Worm (Caenorhabditis elegans) whole organism, young adult: Measurements from ENCODE around the gene C04G2.10.

Source experiments
- B0019.2 ChIP-seq: fragments of 200-800 bp; sonication (Bioruptor generic); conservative IDR thresholded peaks from 2 replicates; pipeline ENCODE4 v1.3.6; 2022; ENCODE audit warnings: missing genetic modification reagents, missing genetic modification characterization, missing compliant biosample characterization
- B0261.1 ChIP-seq: sonication (generic microtip); optimal IDR thresholded peaks from 2 replicates; lab custom pipeline; 2016; ENCODE audit warnings: mild to moderate bottlenecking, missing genetic modification characterization, moderate library complexity, missing compliant biosample characterization
- B0336.3 ChIP-seq: fragments of 200-800 bp; sonication (Bioruptor generic); IDR thresholded peaks from 2 replicates; pipeline ENCODE4 v1.3.6; 2022; ENCODE audit warnings: missing genetic modification characterization, missing compliant biosample characterization
- C17E4.6 ChIP-seq: fragments of 200-800 bp; sonication (Bioruptor generic); IDR thresholded peaks from 2 replicates; pipeline ENCODE4 v1.3.6; 2022; ENCODE audit warnings: missing genetic modification reagents, missing genetic modification characterization, missing compliant biosample characterization
- F23B12.7 ChIP-seq: sonication (generic microtip); optimal IDR thresholded peaks from 2 replicates; lab custom pipeline; 2017; ENCODE audit warnings: missing genetic modification characterization, mild to moderate bottlenecking, missing compliant biosample characterization, antibody characterized with exemption, moderate library complexity; ENCODE audit not compliant: insufficient read depth
- F33H1.4 ChIP-seq: fragments of 200-800 bp; sonication (Bioruptor generic); IDR thresholded peaks from 2 replicates; pipeline ENCODE4 v1.3.6; 2022; ENCODE audit warnings: missing genetic modification reagents, missing genetic modification characterization, missing compliant biosample characterization
- F52B5.7 ChIP-seq: sonication (generic microtip); optimal IDR thresholded peaks from 2 replicates; lab custom pipeline; 2016; ENCODE audit warnings: mild to moderate bottlenecking, missing genetic modification characterization, missing compliant biosample characterization
- F55B11.4 ChIP-seq: sonication (generic microtip); optimal IDR thresholded peaks from 2 replicates; lab custom pipeline; 2016; ENCODE audit warnings: missing compliant biosample characterization, missing genetic modification characterization, borderline replicate concordance; ENCODE audit not compliant: insufficient read depth
- K12H6.12 ChIP-seq: fragments of 200-800 bp; sonication (Bioruptor generic); optimal IDR thresholded peaks from 2 replicates; lab custom pipeline; 2018; ENCODE audit warnings: mild to moderate bottlenecking, missing genetic modification characterization, missing compliant biosample characterization
- T07F8.4 ChIP-seq: sonication (generic microtip); optimal IDR thresholded peaks from 2 replicates; lab custom pipeline; 2016; ENCODE audit warnings: mild to moderate bottlenecking, missing genetic modification characterization, moderate library complexity, missing compliant biosample characterization
- Y56A3A.18 ChIP-seq: fragments of 200-800 bp; sonication (Bioruptor generic); IDR thresholded peaks from 2 replicates; pipeline ENCODE4 v1.3.6; 2022; ENCODE audit warnings: missing genetic modification reagents, missing genetic modification characterization, missing compliant biosample characterization
- Y79H2A.3 ChIP-seq: fragments of 200-800 bp; sonication (Bioruptor generic); conservative IDR thresholded peaks from 2 replicates; pipeline ENCODE4 v1.3.6; 2022; ENCODE audit warnings: missing genetic modification reagents, missing genetic modification characterization, missing compliant biosample characterization
- Y95B8A.8 ChIP-seq: fragments of 200-800 bp; sonication (Bioruptor generic); IDR thresholded peaks from 2 replicates; pipeline ENCODE4 v1.3.6; 2022; ENCODE audit warnings: missing genetic modification reagents, missing genetic modification characterization, missing compliant biosample characterization
- akir-1 ChIP-seq: fragments of 200-800 bp; sonication (Bioruptor generic); optimal IDR thresholded peaks from 2 replicates; lab custom pipeline; 2018; ENCODE audit warnings: mild to moderate bottlenecking, missing genetic modification characterization, moderate library complexity, missing compliant biosample characterization
- ama-1 ChIP-seq, 3 experiments: fragments of 150-350 bp in 1 of 3; sonication (generic microtip) in 2 of 3; optimal IDR thresholded peaks; 2 replicates each; lab custom pipeline; 2014 to 2018; ENCODE audit warnings: missing biosample characterization in 2 of 3, missing genetic modification characterization in 2 of 3, missing genetic modification reagents in 2 of 3
- attf-3 ChIP-seq: fragments of 200-800 bp; sonication (Bioruptor generic); conservative IDR thresholded peaks from 2 replicates; pipeline ENCODE4 v1.3.6; 2022; ENCODE audit warnings: missing genetic modification reagents, missing genetic modification characterization, missing compliant biosample characterization
- attf-6 ChIP-seq: fragments of 200-800 bp; sonication (Bioruptor generic); IDR thresholded peaks from 2 replicates; pipeline ENCODE4 v1.3.6; 2022; ENCODE audit warnings: missing genetic modification reagents, missing genetic modification characterization, missing compliant biosample characterization
- bed-1 ChIP-seq: fragments of 200-800 bp; sonication (Bioruptor generic); IDR thresholded peaks from 2 replicates; pipeline ENCODE4 v1.3.6; 2022; ENCODE audit warnings: missing genetic modification reagents, missing genetic modification characterization, missing compliant biosample characterization
- ceh-27 ChIP-seq: fragments of 200-800 bp; sonication (Bioruptor generic); optimal IDR thresholded peaks from 2 replicates; lab custom pipeline; 2018; ENCODE audit warnings: mild to moderate bottlenecking, missing genetic modification characterization, moderate library complexity, missing compliant biosample characterization
- ceh-58 ChIP-seq: fragments of 200-800 bp; sonication (Bioruptor generic); IDR thresholded peaks from 2 replicates; pipeline ENCODE4 v1.3.6; 2022; ENCODE audit warnings: missing genetic modification characterization, missing compliant biosample characterization
- dox-1 ChIP-seq: fragments of 200-800 bp; sonication (Bioruptor generic); IDR thresholded peaks from 2 replicates; pipeline ENCODE4 v1.3.6; 2022; ENCODE audit warnings: missing genetic modification reagents, missing genetic modification characterization, missing compliant biosample characterization
- dpff-1 ChIP-seq: sonication (generic microtip); optimal IDR thresholded peaks from 2 replicates; lab custom pipeline; 2017; ENCODE audit warnings: mild to moderate bottlenecking, missing genetic modification characterization, missing compliant biosample characterization
- efl-1 ChIP-seq: fragments of 150-350 bp; optimal IDR thresholded peaks from 2 replicates; lab custom pipeline; 2014; ENCODE audit warnings: missing biosample characterization, missing genetic modification reagents, missing genetic modification characterization
- egl-44 ChIP-seq: fragments of 200-800 bp; sonication (Bioruptor generic); IDR thresholded peaks from 2 replicates; pipeline ENCODE4 v1.3.6; 2022; ENCODE audit warnings: missing genetic modification reagents, missing genetic modification characterization, missing compliant biosample characterization
- fkh-3 ChIP-seq: sonication (generic microtip); optimal IDR thresholded peaks from 2 replicates; lab custom pipeline; 2016; ENCODE audit warnings: mild to moderate bottlenecking, missing genetic modification characterization, missing compliant biosample characterization
- him-1 ChIP-seq: sonication (generic microtip); optimal IDR thresholded peaks from 2 replicates; lab custom pipeline; 2016; ENCODE audit warnings: missing genotype, missing genetic modification reagents, missing genetic modification characterization, missing compliant biosample characterization
- lin-40 ChIP-seq: sonication (generic microtip); optimal IDR thresholded peaks from 2 replicates; lab custom pipeline; 2016; ENCODE audit warnings: missing genetic modification characterization, mild to moderate bottlenecking, missing compliant biosample characterization, missing genotype, missing genetic modification reagents
- lin-54 ChIP-seq: fragments of 200-800 bp; sonication (Bioruptor generic); optimal IDR thresholded peaks from 2 replicates; lab custom pipeline; 2018; ENCODE audit warnings: mild to moderate bottlenecking, missing genetic modification characterization, missing compliant biosample characterization
- lir-1 ChIP-seq: fragments of 200-800 bp; sonication (Bioruptor generic); conservative IDR thresholded peaks from 2 replicates; pipeline ENCODE4 v1.3.6; 2022; ENCODE audit warnings: missing genetic modification reagents, missing genetic modification characterization, missing compliant biosample characterization
- lsl-1 ChIP-seq: fragments of 200-800 bp; sonication (Bioruptor generic); optimal IDR thresholded peaks from 2 replicates; lab custom pipeline; 2018; ENCODE audit warnings: mild to moderate bottlenecking, missing genetic modification characterization, moderate library complexity, missing compliant biosample characterization
- madf-6 ChIP-seq: fragments of 200-800 bp; sonication (Bioruptor generic); IDR thresholded peaks from 2 replicates; pipeline ENCODE4 v1.3.6; 2022; ENCODE audit warnings: missing genetic modification reagents, missing genetic modification characterization, missing compliant biosample characterization
- madf-8 ChIP-seq: fragments of 200-800 bp; sonication (Bioruptor generic); conservative IDR thresholded peaks from 2 replicates; pipeline ENCODE4 v1.3.6; 2022; ENCODE audit warnings: missing genetic modification reagents, missing genetic modification characterization, missing compliant biosample characterization
- mel-28 ChIP-seq: sonication (generic microtip); optimal IDR thresholded peaks from 2 replicates; lab custom pipeline; 2016; ENCODE audit warnings: borderline replicate concordance, mild to moderate bottlenecking, missing genetic modification characterization, missing compliant biosample characterization
- mxl-1 ChIP-seq: sonication (generic microtip); optimal IDR thresholded peaks from 2 replicates; lab custom pipeline; 2016; ENCODE audit warnings: missing genetic modification characterization, missing compliant biosample characterization
- nfya-1 ChIP-seq: sonication (generic microtip); optimal IDR thresholded peaks from 2 replicates; lab custom pipeline; 2017; ENCODE audit warnings: antibody characterized with exemption, missing compliant biosample characterization, missing genetic modification characterization, borderline replicate concordance; ENCODE audit not compliant: insufficient read depth
- nhr-120 ChIP-seq: fragments of 200-800 bp; sonication (Bioruptor generic); IDR thresholded peaks from 2 replicates; pipeline ENCODE4 v1.3.6; 2022; ENCODE audit warnings: missing genetic modification characterization, missing compliant biosample characterization
- nhr-80 ChIP-seq: sonication (generic microtip); optimal IDR thresholded peaks from 2 replicates; lab custom pipeline; 2016; ENCODE audit warnings: missing genetic modification characterization, missing compliant biosample characterization
- pbrm-1 ChIP-seq: fragments of 200-800 bp; sonication (Bioruptor generic); IDR thresholded peaks from 2 replicates; pipeline ENCODE4 v1.3.6; 2022; ENCODE audit warnings: missing genetic modification reagents, missing genetic modification characterization, missing compliant biosample characterization
- pha-4 ChIP-seq: fragments of 150-350 bp; sonication (generic microtip); optimal IDR thresholded peaks from 2 replicates; lab custom pipeline; 2014; ENCODE audit warnings: missing biosample characterization, missing genetic modification reagents, missing genetic modification characterization
- ztf-26 ChIP-seq: sonication (generic microtip); optimal IDR thresholded peaks from 2 replicates; lab custom pipeline; 2017; ENCODE audit warnings: missing genetic modification characterization, missing compliant biosample characterization
- ztf-6 ChIP-seq: fragments of 200-800 bp; sonication (Bioruptor generic); IDR thresholded peaks from 2 replicates; pipeline ENCODE4 v1.3.6; 2022; ENCODE audit warnings: missing genetic modification reagents, missing genetic modification characterization, missing compliant biosample characterization

Gene C04G2.10

ce11 chrIV:10085401-10086187 is 29.6 kb upstream of the C04G2.10 start, which contains the start of the genes col-2 and ndc-80 (continued):
- TF ChIP-seq attf-3 = peak; percentile 62; the same call in 1 of the 2 replicates
- peak; percentile 78 for TF ChIP-seq lin-54
- peak; percentile 56 for TF ChIP-seq dox-1
- TF ChIP-seq ceh-27 (GFP tag; lab: Kevin White, UChicago) = peak; percentile 44
- TF ChIP-seq K12H6.12 = no peak
- no peak for TF ChIP-seq mel-28 (tag; lab: Kevin White, UChicago)
- TF ChIP-seq mxl-1 = no peak
- TF ChIP-seq him-1 = peak; percentile 4
- no peak for TF ChIP-seq ama-1 (optimal IDR thresholded peaks at IDR 0.05; lab: Kevin White, UChicago)
- TF ChIP-seq ama-1 (GFP tag; optimal IDR thresholded peaks at IDR 0.05; lab: Kevin White, UChicago) = no peak
- peak; percentile 44 for TF ChIP-seq lsl-1 (GFP tag; lab: Kevin White, UChicago)

ce11 chrIV:10089777-10090176 is 25.5 kb upstream of the C04G2.10 start, which contains the start of gene ttr-39:
Gene ttr-39 (minus strand): TSS chrIV:10089877.
- TF ChIP-seq Y56A3A.18 (GFP tag; lab: Robert Waterston, UW) (no peak), C17E4.6 (GFP tag; lab: Robert Waterston, UW) (no peak), F55B11.4 (tag; lab: Kevin White, UChicago) (no peak), bed-1 (GFP tag; lab: Robert Waterston, UW) (no peak), madf-8 (GFP tag; lab: Robert Waterston, UW) (no peak), efl-1 (GFP tag; lab: Kevin White, UChicago) (no peak), ztf-6 (GFP tag; lab: Robert Waterston, UW) (no peak), ceh-58 (GFP tag; lab: Robert Waterston, UW) (no peak), B0261.1 (tag; lab: Kevin White, UChicago) (no peak), lir-1 (GFP tag; lab: Robert Waterston, UW) (no peak), B0336.3 (GFP tag; lab: Robert Waterston, UW) (no peak), madf-6 (GFP tag; lab: Robert Waterston, UW) (no peak), lin-40 (no peak), Y95B8A.8 (GFP tag; lab: Robert Waterston, UW) (no peak), T07F8.4 (tag; lab: Kevin White, UChicago) (no peak)
- TF ChIP-seq, all 124 proteins: peak for 0

- TF ChIP-seq egl-44 = no peak
- TF ChIP-seq lir-1 (GFP tag; lab: Robert Waterston, UW) = no peak
- TF ChIP-seq F23B12.7 (tag; lab: Kevin White, UChicago) = no peak
- TF ChIP-seq fkh-3 (tag; lab: Kevin White, UChicago) = no peak
- TF ChIP-seq F33H1.4 (GFP tag; lab: Robert Waterston, UW) = no peak
- no peak for TF ChIP-seq ztf-26
- TF ChIP-seq dpff-1 (tag; lab: Kevin White, UChicago) = no peak
- no peak for TF ChIP-seq pbrm-1 (GFP tag; lab: Robert Waterston, UW)
These were observed 24.9 kb upstream of the C04G2.10 start, which contains the start of gene ttbk-5 for ce11 chrIV:10090358-10090757. Gene ttbk-5 (plus strand): TSS chrIV:10090658.

ce11 chrIV:10095171-10095570 is 20.1 kb upstream of the C04G2.10 start, which contains the start of the genes C04G2.5 and msp-36:
Gene C04G2.5 (minus strand): TSS chrIV:10095271.
Gene msp-36 (plus strand): TSS chrIV:10095433.
- TF ChIP-seq akir-1 (no peak), B0336.3 (GFP tag; lab: Robert Waterston, UW) (no peak), B0019.2 (GFP tag; lab: Robert Waterston, UW) (no peak), nhr-80 (tag; lab: Kevin White, UChicago) (no peak), nfya-1 (tag; lab: Kevin White, UChicago) (no peak), nhr-120 (GFP tag; lab: Robert Waterston, UW) (no peak), pha-4 (tag; lab: Kevin White, UChicago) (no peak), attf-6 (no peak), Y79H2A.3 (no peak), F33H1.4 (GFP tag; lab: Robert Waterston, UW) (no peak), mel-28 (tag; lab: Kevin White, UChicago) (no peak), F52B5.7 (tag; lab: Kevin White, UChicago) (no peak)
